Worm (Caenorhabditis elegans) whole organism, mixed stage, embryonic: Measurements from ENCODE around the gene nas-3.

Source experiments
- bed-3 ChIP-seq: fragments of 200-800 bp; sonication (Bioruptor generic); optimal IDR thresholded peaks from 3 replicates; lab custom pipeline; 2018; ENCODE audit warnings: mild to moderate bottlenecking, missing genetic modification characterization, moderate library complexity, missing compliant biosample characterization
- cnd-1 ChIP-seq: fragments of 200-800 bp; sonication (Bioruptor generic); optimal IDR thresholded peaks from 2 replicates; lab custom pipeline; 2018; ENCODE audit warnings: mild to moderate bottlenecking, missing genetic modification characterization, missing compliant biosample characterization
- flh-1 ChIP-seq: fragments of 200-800 bp; sonication (Bioruptor generic); optimal IDR thresholded peaks from 2 replicates; lab custom pipeline; 2018; ENCODE audit warnings: mild to moderate bottlenecking, missing genetic modification characterization, moderate library complexity, missing compliant biosample characterization
- lsy-2 ChIP-seq: fragments of 150-350 bp; optimal IDR thresholded peaks from 2 replicates; lab custom pipeline; 2014; ENCODE audit warnings: missing biosample characterization, missing genetic modification characterization
- mab-5 ChIP-seq: fragments of 150-350 bp; optimal IDR thresholded peaks from 2 replicates; lab custom pipeline; 2014; ENCODE audit warnings: missing biosample characterization, missing genetic modification characterization
- mls-2 ChIP-seq: sonication (generic microtip); optimal IDR thresholded peaks from 2 replicates; lab custom pipeline; 2016; ENCODE audit warnings: mild to moderate bottlenecking, missing genetic modification characterization, moderate library complexity, missing compliant biosample characterization
- nhr-12 ChIP-seq: fragments of 150-350 bp; optimal IDR thresholded peaks from 2 replicates; lab custom pipeline; 2014; ENCODE audit warnings: missing biosample characterization, missing genetic modification characterization
- nhr-237 ChIP-seq: fragments of 150-350 bp; optimal IDR thresholded peaks from 2 replicates; lab custom pipeline; 2014; ENCODE audit warnings: missing biosample characterization, missing genetic modification characterization
- nhr-76 ChIP-seq: sonication (generic microtip); optimal IDR thresholded peaks from 2 replicates; lab custom pipeline; 2017; ENCODE audit warnings: missing biosample characterization, missing genetic modification characterization
- pha-4 ChIP-seq: fragments of 150-350 bp; optimal IDR thresholded peaks from 2 replicates; lab custom pipeline; 2018; ENCODE audit warnings: missing biosample characterization, missing genetic modification reagents, missing genetic modification characterization
- snpc-4 ChIP-seq: fragments of 150-350 bp; optimal IDR thresholded peaks from 2 replicates; lab custom pipeline; 2014; ENCODE audit warnings: missing biosample characterization, missing genetic modification characterization
- zip-8 ChIP-seq: fragments of 150-350 bp; optimal IDR thresholded peaks from 2 replicates; lab custom pipeline; 2014; ENCODE audit warnings: missing biosample characterization, missing genetic modification characterization
- ztf-11 ChIP-seq: fragments of 150-350 bp; optimal IDR thresholded peaks from 2 replicates; lab custom pipeline; 2014; ENCODE audit warnings: missing biosample characterization, missing genetic modification characterization

- TF ChIP-seq snpc-4 (no peak), ztf-11 (no peak), nhr-12 (tag; lab: Kevin White, UChicago) (no peak), lsy-2 (tag; lab: Kevin White, UChicago) (no peak), mab-5 (tag; lab: Kevin White, UChicago) (no peak), cnd-1 (tag; lab: Kevin White, UChicago) (no peak), flh-1 (no peak), nhr-237 (tag; lab: Kevin White, UChicago) (no peak), zip-8 (tag; lab: Kevin White, UChicago) (no peak), nhr-76 (tag; lab: Kevin White, UChicago) (no peak), pha-4 (tag; lab: Kevin White, UChicago) (no peak), mls-2 (tag; lab: Kevin White, UChicago) (no peak), bed-3 (no peak)
Observed at ce11 chrV:9513590-9513989, 35.6 kb downstream of the nas-3 start, which contains the start of gene eif-2Bdelta.
